Fruit fly (Drosophila melanogaster) S2 (cell line): Measurements from ENCODE around the gene CG15408.

Source experiments
- CG8478 ChIP-seq: fragments of >200 bp; optimal IDR thresholded peaks from 2 replicates; lab custom pipeline; 2018
- CTCF ChIP-seq, 2 experiments: fragments of >200 bp; optimal IDR thresholded peaks; 2 replicates each; lab custom pipeline; 2018

dm6 chr2L:3345763-3346482, 13.3 kb downstream of the CG15408 start:
- TF ChIP-seq CG8478 (lab: Kevin White, UChicago) (no peak), CTCF (optimal IDR thresholded peaks at IDR 0.05; lab: Kevin White, UChicago) (no peak)
